Fruit fly (Drosophila melanogaster) whole organism, adult: Measurements from ENCODE around the gene gskt.

Source experiments
- CG7101 ChIP-seq: fragments of 200-800 bp; sonication (Bioruptor generic); optimal IDR thresholded peaks from 2 replicates; lab custom pipeline; 2018; ENCODE audit warnings: missing biosample characterization, mild to moderate bottlenecking, missing genetic modification characterization, moderate library complexity
- Hr96 ChIP-seq: fragments of 200-800 bp; sonication (Bioruptor generic); optimal IDR thresholded peaks from 2 replicates; lab custom pipeline; 2016; ENCODE audit warnings: missing biosample characterization, missing genetic modification characterization
- cnc ChIP-seq, 2 experiments: fragments of >200 bp; optimal IDR thresholded peaks; 2 replicates each; lab custom pipeline; 2017
- tj ChIP-seq: fragments of 200-800 bp; sonication (Bioruptor generic); optimal IDR thresholded peaks from 3 replicates; lab custom pipeline; 2017; ENCODE audit warnings: missing biosample characterization, mild to moderate bottlenecking, missing genetic modification characterization, moderate library complexity

DNA sequence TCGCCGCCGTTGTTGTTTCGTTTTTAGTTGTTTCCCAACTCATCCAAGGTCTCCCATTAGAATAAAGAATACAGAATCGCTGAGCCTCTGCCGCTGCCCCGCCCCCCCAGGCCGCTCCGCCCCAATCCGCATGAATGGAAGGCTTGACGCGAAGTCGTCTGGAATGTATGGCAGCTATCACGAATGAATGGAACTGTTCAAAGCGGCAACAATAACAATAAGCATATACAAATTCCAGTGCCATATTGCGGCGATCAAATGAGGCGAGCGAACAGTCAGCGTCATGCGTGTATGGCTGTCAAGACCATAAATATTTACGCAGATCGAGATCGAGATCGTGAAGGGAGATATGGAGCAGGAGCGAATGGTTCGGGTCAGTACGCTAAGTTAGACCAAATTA lies 48.4 kb downstream of the gskt start:
- TF ChIP-seq cnc (optimal IDR thresholded peaks at IDR 0.05; lab: Kevin White, UChicago) (no peak), tj (GFP tag; lab: Kevin White, UChicago) (no peak), CG7101 (tag; lab: Kevin White, UChicago) (no peak), Hr96 (GFP tag; lab: Kevin White, UChicago) (no peak)
